Worm (Caenorhabditis elegans): Measurements from ENCODE around the gene F49H12.3.

The F49H12.3 gene

ce11 chrX:2046124-2046722 lies 38.0 kb upstream of the F49H12.3 start, which contains the start of gene igcm-4:
igcm-4 (minus strand) TSS chrX:2046360.
- TF ChIP-seq ref-1 (GFP tag; conservative IDR thresholded peaks at IDR 0.05) = no peak
- TF ChIP-seq cog-1 (tag; optimal IDR thresholded peaks at IDR 0.05) = peak; percentile 27
- TF ChIP-seq klf-2 (GFP tag; conservative IDR thresholded peaks at IDR 0.05) = no peak
- TF ChIP-seq flt-1 (GFP tag; IDR thresholded peaks at IDR 0.05) = 0 out of 2 replicates have a peak, but pooled peaks have one; percentile 40
- no peak for TF ChIP-seq med-1 (GFP tag; optimal IDR thresholded peaks at IDR 0.05; ENCODE audit: insufficient read depth)
- TF ChIP-seq ztf-23 (GFP tag; IDR thresholded peaks at IDR 0.05) = peak; percentile 59; the same call in 1 of the 2 replicates

ce11 chrX:2047208-2047946 lies 36.8 kb upstream of the F49H12.3 start:
- TF ChIP-seq cog-1 (tag; optimal IDR thresholded peaks at IDR 0.05) (no peak), flt-1 (GFP tag; IDR thresholded peaks at IDR 0.05) (no peak), ztf-23 (GFP tag; IDR thresholded peaks at IDR 0.05) (no peak), T22C8.4 (GFP tag; IDR thresholded peaks at IDR 0.05) (no peak), med-1 (GFP tag; optimal IDR thresholded peaks at IDR 0.05; ENCODE audit: insufficient read depth) (no peak), tab-1 (GFP tag; IDR thresholded peaks at IDR 0.05) (no peak), klf-2 (GFP tag; conservative IDR thresholded peaks at IDR 0.05) (no peak)

- TF ChIP-seq ztf-29 (GFP tag; IDR thresholded peaks at IDR 0.05) (no peak), flt-1 (GFP tag; IDR thresholded peaks at IDR 0.05) (no peak), ref-1 (GFP tag; conservative IDR thresholded peaks at IDR 0.05) (no peak), tab-1 (GFP tag; IDR thresholded peaks at IDR 0.05) (no peak), klf-2 (GFP tag; conservative IDR thresholded peaks at IDR 0.05) (no peak), ztf-23 (GFP tag; IDR thresholded peaks at IDR 0.05) (no peak), cog-1 (tag; optimal IDR thresholded peaks at IDR 0.05) (no peak), T22C8.4 (GFP tag; IDR thresholded peaks at IDR 0.05) (no peak), med-1 (GFP tag; optimal IDR thresholded peaks at IDR 0.05; ENCODE audit: insufficient read depth) (no peak)
Observed at ce11 chrX:2048865-2049405, 35.2 kb upstream of the F49H12.3 start.

- TF ChIP-seq cog-1 (tag; optimal IDR thresholded peaks at IDR 0.05) (no peak), ref-1 (GFP tag; conservative IDR thresholded peaks at IDR 0.05) (no peak), T22C8.4 (GFP tag; IDR thresholded peaks at IDR 0.05) (no peak), flt-1 (GFP tag; IDR thresholded peaks at IDR 0.05) (no peak), ztf-23 (GFP tag; IDR thresholded peaks at IDR 0.05) (no peak), med-1 (GFP tag; optimal IDR thresholded peaks at IDR 0.05; ENCODE audit: insufficient read depth) (no peak), tab-1 (GFP tag; IDR thresholded peaks at IDR 0.05) (no peak), klf-2 (GFP tag; conservative IDR thresholded peaks at IDR 0.05) (no peak), ztf-29 (GFP tag; IDR thresholded peaks at IDR 0.05) (no peak)
Observed at ce11 chrX:2050212-2050611, 34.0 kb upstream of the F49H12.3 start.

ce11 chrX:2051602-2052001 lies 32.6 kb upstream of the F49H12.3 start, which contains the start of gene Y102A11A.1:
Y102A11A.1 (plus strand) TSS chrX:2051824.
- no peak for TF ChIP-seq ztf-23 (GFP tag; IDR thresholded peaks at IDR 0.05)

ce11 chrX:2056875-2057274 lies 27.3 kb upstream of the F49H12.3 start:
- TF ChIP-seq ztf-23 (GFP tag; IDR thresholded peaks at IDR 0.05) = 0 out of 2 replicates have a peak, but pooled peaks have one; percentile 25

- peak; percentile 63; the same call in 1 of the 2 replicates for TF ChIP-seq ref-1 (GFP tag; conservative IDR thresholded peaks at IDR 0.05)
- peak; percentile 81 for TF ChIP-seq tab-1 (GFP tag; IDR thresholded peaks at IDR 0.05)
- TF ChIP-seq flt-1 (GFP tag; IDR thresholded peaks at IDR 0.05) = peak; percentile 97
- 0 out of 2 replicates have a peak, but pooled peaks have one; percentile 61 for TF ChIP-seq ztf-23 (GFP tag; IDR thresholded peaks at IDR 0.05)
Observed at ce11 chrX:2057828-2058418, 26.3 kb upstream of the F49H12.3 start.

ce11 chrX:2058498-2059349 lies 25.5 kb upstream of the F49H12.3 start:
- peak; percentile 77 for TF ChIP-seq tab-1 (GFP tag; IDR thresholded peaks at IDR 0.05)
- peak; percentile 66; the same call in 1 of the 2 replicates for TF ChIP-seq flt-1 (GFP tag; IDR thresholded peaks at IDR 0.05)
- TF ChIP-seq ref-1 (GFP tag; conservative IDR thresholded peaks at IDR 0.05) = 0 out of 2 replicates have a peak, but pooled peaks have one; percentile 25
- 0 out of 2 replicates have a peak, but pooled peaks have one; percentile 52 for TF ChIP-seq klf-2 (GFP tag; conservative IDR thresholded peaks at IDR 0.05)
- TF ChIP-seq T22C8.4 (GFP tag; IDR thresholded peaks at IDR 0.05) = 0 out of 2 replicates have a peak, but pooled peaks have one; percentile 19
- TF ChIP-seq ztf-23 (GFP tag; IDR thresholded peaks at IDR 0.05) = 0 out of 2 replicates have a peak, but pooled peaks have one; percentile 30

ce11 chrX:2064730-2065129 lies 19.4 kb upstream of the F49H12.3 start, which contains the start of gene F49H12.7:
F49H12.7 (plus strand) TSS chrX:2065030.
- no peak for TF ChIP-seq tab-1 (GFP tag; IDR thresholded peaks at IDR 0.05)
- TF ChIP-seq ztf-29 (GFP tag; IDR thresholded peaks at IDR 0.05) = no peak
- TF ChIP-seq T22C8.4 (GFP tag; IDR thresholded peaks at IDR 0.05) = no peak
- no peak for TF ChIP-seq klf-2 (GFP tag; conservative IDR thresholded peaks at IDR 0.05)
- TF ChIP-seq med-1 (GFP tag; optimal IDR thresholded peaks at IDR 0.05; ENCODE audit: insufficient read depth) = no peak
- TF ChIP-seq ztf-23 (GFP tag; IDR thresholded peaks at IDR 0.05) = no peak
- TF ChIP-seq ref-1 (GFP tag; conservative IDR thresholded peaks at IDR 0.05) = no peak
